Worm (Caenorhabditis elegans): ENCODE results near the gene srx-135.

DNA sequence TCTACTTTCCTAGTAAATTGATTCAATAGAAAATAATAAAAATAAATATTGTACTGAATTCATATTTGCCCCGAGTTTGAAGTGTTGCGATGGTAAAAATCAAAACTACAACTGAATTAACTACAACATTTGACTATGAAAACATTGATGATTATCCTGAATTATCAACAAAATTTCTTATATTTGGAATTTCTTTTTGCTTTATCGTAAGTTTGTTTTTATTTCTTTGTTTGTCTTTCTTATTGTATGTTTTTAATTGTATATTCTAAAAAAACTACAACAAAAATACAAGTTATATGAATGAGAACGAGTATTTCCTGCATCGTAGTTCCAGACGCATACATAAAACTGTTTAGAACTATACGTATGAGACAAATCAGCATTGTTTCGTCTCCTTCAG, 21.8 kb upstream of the srx-135 start, which contains the start of gene srx-128:
- TF ChIP-seq pqm-1 (tag; optimal IDR thresholded peaks at IDR 0.05) = no peak
- no peak for TF ChIP-seq tbx-2 (tag; optimal IDR thresholded peaks at IDR 0.05)
- no peak for TF ChIP-seq rnt-1 (tag; optimal IDR thresholded peaks at IDR 0.05)
- TF ChIP-seq ets-4 (tag; optimal IDR thresholded peaks at IDR 0.05) = no peak
- no peak for TF ChIP-seq unc-42 (tag; optimal IDR thresholded peaks at IDR 0.05)
- no peak for TF ChIP-seq eyg-1 (tag; optimal IDR thresholded peaks at IDR 0.05)
